Worm (Caenorhabditis elegans) whole organism, L4 larva: ENCODE measurements around the gene F40G9.8.
A peak's percentile ranks its signal among the peaks of the same experiment; 100 is the strongest.

Experiments
- D1046.2 ChIP-seq: fragments of 200-800 bp; sonication (Bioruptor generic); IDR thresholded peaks from 2 replicates; pipeline ENCODE4 v1.3.6; 2022; ENCODE audit warnings: missing genetic modification characterization, missing compliant biosample characterization
- F49E8.2 ChIP-seq: sonication (generic microtip); optimal IDR thresholded peaks from 2 replicates; lab custom pipeline; 2016; ENCODE audit warnings: missing compliant biosample characterization, mild to moderate bottlenecking, missing genetic modification characterization, borderline replicate concordance
- T20F7.1 ChIP-seq: fragments of 200-800 bp; sonication (Bioruptor generic); optimal IDR thresholded peaks from 2 replicates; lab custom pipeline; 2018; ENCODE audit warnings: mild to moderate bottlenecking, missing genetic modification characterization, missing compliant biosample characterization
- Y105C5A.15 ChIP-seq: fragments of 200-800 bp; sonication (Bioruptor generic); IDR thresholded peaks from 2 replicates; pipeline ENCODE4 v1.3.6; 2022; ENCODE audit warnings: missing genetic modification characterization, missing compliant biosample characterization
- ZK546.5 ChIP-seq, 2 experiments: sonication (generic microtip); optimal IDR thresholded peaks; 2 replicates each; lab custom pipeline; 2017; ENCODE audit warnings: missing biosample characterization in 2 of 2, missing genetic modification characterization in 2 of 2
- aha-1 ChIP-seq: fragments of 150-350 bp; peaks from one replicate; lab custom pipeline; 2014; ENCODE audit warnings: missing biosample characterization, missing genetic modification characterization
- ceh-82 ChIP-seq: sonication (generic microtip); optimal IDR thresholded peaks from 2 replicates; lab custom pipeline; 2017; ENCODE audit warnings: missing biosample characterization, missing genetic modification characterization
- cey-2 ChIP-seq: sonication (generic microtip); optimal IDR thresholded peaks from 3 replicates; lab custom pipeline; 2017; ENCODE audit warnings: missing genetic modification characterization, mild to moderate bottlenecking, missing compliant biosample characterization, antibody characterized with exemption, borderline replicate concordance; ENCODE audit not compliant: insufficient read depth
- daf-8 ChIP-seq: fragments of 200-800 bp; sonication (Bioruptor generic); IDR thresholded peaks from 2 replicates; pipeline ENCODE4 v1.3.6; 2022; ENCODE audit warnings: missing genetic modification characterization, missing compliant biosample characterization
- dmd-6 ChIP-seq: fragments of 200-800 bp; sonication (Bioruptor generic); IDR thresholded peaks from 2 replicates; pipeline ENCODE4 v1.3.6; 2022; ENCODE audit warnings: missing genetic modification reagents, missing genetic modification characterization, missing compliant biosample characterization
- dmd-8 ChIP-seq: fragments of 200-800 bp; sonication (Bioruptor generic); IDR thresholded peaks from 2 replicates; pipeline ENCODE4 v1.3.6; 2022; ENCODE audit warnings: missing genetic modification characterization, missing compliant biosample characterization
- dpl-1 ChIP-seq: fragments of 150-350 bp; optimal IDR thresholded peaks from 2 replicates; lab custom pipeline; 2014; ENCODE audit warnings: missing biosample characterization, missing genetic modification reagents, missing genetic modification characterization
- dve-1 ChIP-seq: sonication (generic microtip); optimal IDR thresholded peaks from 2 replicates; lab custom pipeline; 2017; ENCODE audit warnings: antibody characterized with exemption, mild to moderate bottlenecking, missing genetic modification characterization, missing compliant biosample characterization; ENCODE audit not compliant: insufficient read depth
- egl-43 ChIP-seq: fragments of 200-800 bp; sonication (Bioruptor generic); IDR thresholded peaks from 2 replicates; pipeline ENCODE4 v1.3.6; 2022; ENCODE audit warnings: missing genetic modification reagents, missing genetic modification characterization, missing compliant biosample characterization
- gei-8 ChIP-seq: fragments of 200-800 bp; sonication (Bioruptor generic); optimal IDR thresholded peaks from 2 replicates; lab custom pipeline; 2018; ENCODE audit warnings: mild to moderate bottlenecking, missing genetic modification characterization, missing compliant biosample characterization
- hlh-30 ChIP-seq: sonication (generic microtip); optimal IDR thresholded peaks from 2 replicates; lab custom pipeline; 2017; ENCODE audit warnings: antibody characterized with exemption, mild to moderate bottlenecking, missing genetic modification characterization, missing compliant biosample characterization; ENCODE audit not compliant: insufficient read depth
- lim-7 ChIP-seq: fragments of 200-800 bp; sonication (Bioruptor generic); IDR thresholded peaks from 2 replicates; pipeline ENCODE4 v1.3.6; 2022; ENCODE audit warnings: missing genetic modification characterization, missing compliant biosample characterization
- lin-38 ChIP-seq: fragments of 200-800 bp; sonication (Bioruptor generic); IDR thresholded peaks from 2 replicates; pipeline ENCODE4 v1.3.6; 2022; ENCODE audit warnings: missing genetic modification reagents, missing genetic modification characterization, missing compliant biosample characterization
- lsy-2 ChIP-seq, 2 experiments: fragments of 150-350 bp in 1 of 2; sonication (generic microtip) in 1 of 2; optimal IDR thresholded peaks; 2 replicates each; lab custom pipeline; 2014 to 2017; ENCODE audit warnings: missing biosample characterization in 2 of 2, missing genetic modification characterization in 2 of 2
- madf-5 ChIP-seq, 2 experiments: fragments of 200-800 bp; sonication (Bioruptor generic); IDR thresholded peaks; 2 replicates each; pipeline ENCODE4 v1.3.6; 2022; ENCODE audit warnings: missing compliant biosample characterization in 2 of 2, missing genetic modification characterization in 2 of 2
- mxl-2 ChIP-seq: fragments of 200-800 bp; sonication (Bioruptor generic); conservative IDR thresholded peaks from 2 replicates; pipeline ENCODE4 v1.3.6; 2022; ENCODE audit warnings: missing genetic modification reagents, missing genetic modification characterization, missing compliant biosample characterization
- nhr-10 ChIP-seq: fragments of 150-350 bp; optimal IDR thresholded peaks from 2 replicates; lab custom pipeline; 2014; ENCODE audit warnings: missing biosample characterization, missing genetic modification characterization
- nhr-11 ChIP-seq: fragments of 150-350 bp; optimal IDR thresholded peaks from 2 replicates; lab custom pipeline; 2014; ENCODE audit warnings: missing biosample characterization, missing genetic modification characterization
- nhr-237 ChIP-seq: sonication (generic microtip); optimal IDR thresholded peaks from 2 replicates; lab custom pipeline; 2017; ENCODE audit warnings: missing biosample characterization, missing genetic modification characterization
- nhr-25 ChIP-seq: sonication (generic microtip); optimal IDR thresholded peaks from 2 replicates; lab custom pipeline; 2017; ENCODE audit warnings: missing genetic modification characterization, mild to moderate bottlenecking, missing compliant biosample characterization, antibody characterized with exemption, moderate library complexity, borderline replicate concordance; ENCODE audit not compliant: insufficient read depth
- nhr-42 ChIP-seq: fragments of 200-800 bp; sonication (Bioruptor generic); IDR thresholded peaks from 2 replicates; pipeline ENCODE4 v1.3.6; 2022; ENCODE audit warnings: missing genetic modification characterization, missing compliant biosample characterization
- nhr-77 ChIP-seq: fragments of 150-350 bp; optimal IDR thresholded peaks from 2 replicates; lab custom pipeline; 2014; ENCODE audit warnings: missing biosample characterization, missing genetic modification characterization
- pqm-1 ChIP-seq: sonication (generic microtip); optimal IDR thresholded peaks from 2 replicates; lab custom pipeline; 2017; ENCODE audit warnings: missing biosample characterization, missing genetic modification characterization
- saeg-2 ChIP-seq: fragments of 200-800 bp; sonication (Bioruptor generic); IDR thresholded peaks from 2 replicates; pipeline ENCODE4 v1.3.6; 2022; ENCODE audit warnings: missing genetic modification reagents, missing genetic modification characterization, missing compliant biosample characterization
- set-16 ChIP-seq: fragments of 200-800 bp; sonication (Bioruptor generic); IDR thresholded peaks from 2 replicates; pipeline ENCODE4 v1.3.6; 2022; ENCODE audit warnings: missing genetic modification reagents, missing genetic modification characterization, missing compliant biosample characterization
- spr-1 ChIP-seq: sonication (generic microtip); optimal IDR thresholded peaks from 2 replicates; lab custom pipeline; 2016; ENCODE audit warnings: mild to moderate bottlenecking, missing genetic modification characterization, missing compliant biosample characterization
- spr-3 ChIP-seq: fragments of 200-800 bp; sonication (Bioruptor generic); optimal IDR thresholded peaks from 2 replicates; lab custom pipeline; 2018; ENCODE audit warnings: mild to moderate bottlenecking, missing genetic modification characterization, missing compliant biosample characterization
- tag-97 ChIP-seq: fragments of 200-800 bp; sonication (Bioruptor generic); IDR thresholded peaks from 2 replicates; pipeline ENCODE4 v1.3.6; 2022; ENCODE audit warnings: missing genetic modification characterization, missing compliant biosample characterization
- unc-39 ChIP-seq: sonication (generic microtip); optimal IDR thresholded peaks from 2 replicates; lab custom pipeline; 2017; ENCODE audit warnings: missing biosample characterization, missing genetic modification characterization
- unc-62 ChIP-seq, 3 experiments: fragments of 150-350 bp in 1 of 3; sonication (generic microtip); optimal IDR thresholded peaks in 2 of 3; peaks in 1 of 3; 1 replicate in 1 of 3; 2 replicates in 2 of 3; lab custom pipeline; 2014 to 2017; ENCODE audit warnings: missing biosample characterization in 3 of 3, missing genetic modification characterization in 3 of 3, missing genetic modification reagents in 3 of 3, missing genotype in 1 of 3
- zfp-2 ChIP-seq: sonication (generic microtip); optimal IDR thresholded peaks from 2 replicates; lab custom pipeline; 2016; ENCODE audit warnings: mild to moderate bottlenecking, missing genetic modification characterization, missing compliant biosample characterization
- ztf-7 ChIP-seq: fragments of 150-350 bp; optimal IDR thresholded peaks from 2 replicates; lab custom pipeline; 2014; ENCODE audit warnings: missing biosample characterization, missing genetic modification characterization

F40G9.8 gene

DNA sequence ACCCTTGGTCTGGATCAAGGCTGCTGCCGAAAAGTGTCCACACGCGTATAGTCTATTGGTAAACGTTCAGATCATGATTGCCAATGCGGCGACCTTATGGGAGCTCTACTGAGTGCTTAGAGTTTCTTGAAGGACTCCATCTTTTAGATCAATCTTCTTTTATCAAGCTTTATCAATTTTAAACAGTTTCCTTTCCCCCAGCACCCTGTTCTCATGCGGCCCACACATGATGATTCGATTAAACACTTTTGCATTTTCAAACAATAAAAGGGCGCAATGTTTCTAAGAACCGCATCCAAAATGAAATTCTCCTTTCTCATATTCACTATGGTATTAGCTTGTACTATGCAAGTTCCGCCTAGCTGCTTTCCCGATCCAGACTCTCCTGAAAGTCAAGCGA lies 715 bp upstream of the F40G9.8 start, which contains the start of gene F40G9.7:
Gene F40G9.7, plus strand, starts transcription at position 301 of the 400 bp plus-strand sequence.
- TF ChIP-seq nhr-25 (tag; lab: Kevin White, UChicago) (no peak), spr-3 (GFP tag; lab: Kevin White, UChicago) (no peak), zfp-2 (tag; lab: Kevin White, UChicago) (no peak), aha-1 (tag; lab: Kevin White, UChicago) (peak; percentile 85), nhr-77 (tag; lab: Kevin White, UChicago) (no peak)

DNA sequence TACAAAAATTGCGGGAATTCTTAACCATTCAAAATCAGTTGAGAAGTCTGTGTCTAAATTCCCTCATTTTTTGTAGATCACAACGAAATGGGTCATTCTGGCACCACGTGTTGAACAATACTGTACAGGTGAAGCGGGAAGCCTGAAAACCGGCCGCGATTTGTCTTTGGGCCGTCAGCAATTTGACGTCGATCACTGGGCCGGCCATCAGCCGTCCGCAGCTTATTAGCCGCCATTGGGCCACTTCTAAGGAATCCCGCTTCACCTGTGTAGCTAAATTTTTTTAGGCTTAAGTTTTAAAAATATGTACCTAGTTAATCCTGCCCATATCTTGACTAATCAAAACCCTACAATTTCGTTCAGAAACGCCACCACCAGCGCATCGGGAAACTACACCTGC lies 5.0 kb downstream of the F40G9.8 start:
- TF ChIP-seq aha-1 (tag; lab: Kevin White, UChicago) (peak; percentile 95), gei-8 (GFP tag; lab: Kevin White, UChicago) (no peak), daf-8 (GFP tag; lab: Robert Waterston, UW) (0 out of 2 replicates have a peak, but pooled peaks have one; percentile 9), dmd-6 (GFP tag; lab: Robert Waterston, UW) (no peak), tag-97 (no peak), unc-62 (GFP tag; optimal IDR thresholded peaks at IDR 0.05 in 1 of 2; lab: Kevin White, UChicago) (peak in 1 of 2 experiments; percentile 75), unc-62 (tag; optimal IDR thresholded peaks at IDR 0.05; lab: Kevin White, UChicago) (no peak), spr-1 (tag; lab: Kevin White, UChicago) (no peak), lsy-2 (tag; optimal IDR thresholded peaks at IDR 0.05; lab: Kevin White, UChicago) (no peak), saeg-2 (GFP tag; lab: Robert Waterston, UW) (no peak), set-16 (peak; percentile 26; the same call in 1 of the 2 replicates), F49E8.2 (no peak), dmd-8 (GFP tag; lab: Robert Waterston, UW) (peak; percentile 10; the same call in 1 of the 2 replicates), cey-2 (tag; lab: Kevin White, UChicago) (no peak), lin-38 (GFP tag; lab: Robert Waterston, UW) (no peak), lim-7 (GFP tag; lab: Robert Waterston, UW) (no peak), egl-43 (peak; percentile 40; the same call in 1 of the 2 replicates), nhr-237 (tag; lab: Kevin White, UChicago) (no peak), D1046.2 (GFP tag; lab: Robert Waterston, UW) (no peak), spr-3 (GFP tag; lab: Kevin White, UChicago) (no peak), Y105C5A.15 (GFP tag; lab: Robert Waterston, UW) (no peak), ZK546.5 (tag; optimal IDR thresholded peaks at IDR 0.05; lab: Kevin White, UChicago) (no peak), ceh-82 (tag; lab: Kevin White, UChicago) (no peak), unc-39 (no peak), madf-5 (GFP tag; IDR thresholded peaks at IDR 0.05; lab: Robert Waterston, UW) (0 out of 4 replicates have a peak, but pooled peaks of 1 of the 2 experiments have one; percentile 35), nhr-10 (tag; lab: Kevin White, UChicago) (no peak), nhr-11 (no peak), mxl-2 (GFP tag; lab: Robert Waterston, UW) (no peak), dpl-1 (GFP tag; lab: Kevin White, UChicago) (no peak), dve-1 (tag; lab: Kevin White, UChicago) (no peak), hlh-30 (tag; lab: Kevin White, UChicago) (no peak), T20F7.1 (no peak), ztf-7 (tag; lab: Kevin White, UChicago) (no peak), pqm-1 (tag; lab: Kevin White, UChicago) (no peak)

DNA sequence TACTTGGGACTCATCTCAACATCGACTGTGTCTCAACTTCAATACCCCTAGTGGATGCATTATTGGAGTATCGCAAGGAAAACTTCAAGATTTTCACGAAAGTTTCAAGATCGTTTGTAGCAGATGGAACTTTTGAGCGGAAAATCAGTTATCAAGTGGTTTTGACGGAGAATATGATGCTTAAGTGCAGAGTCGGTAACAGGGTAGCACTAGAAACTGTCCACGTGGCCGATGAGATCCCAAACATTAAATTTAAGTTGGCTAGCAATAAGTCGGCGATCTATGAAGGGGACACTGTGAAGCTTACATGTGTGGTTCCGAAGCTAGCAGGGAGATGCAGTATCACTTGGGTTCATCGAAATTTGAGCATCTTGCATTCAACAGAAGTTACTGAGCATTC lies 5.5 kb downstream of the F40G9.8 start:
- TF ChIP-seq nhr-42 (GFP tag; lab: Robert Waterston, UW) (no peak), unc-62 (GFP tag; optimal IDR thresholded peaks at IDR 0.05 in 1 of 2; lab: Kevin White, UChicago) (peak in 1 of 2 experiments; percentile 90), unc-62 (tag; optimal IDR thresholded peaks at IDR 0.05; lab: Kevin White, UChicago) (no peak)
- TF ChIP-seq, all 104 proteins: peak for 1
